Fruit fly (Drosophila melanogaster) whole organism, embryonic: Measurements from ENCODE around the gene CG7694.
A peak's percentile ranks its signal among the peaks of the same experiment; 100 is the strongest.

Experiments used
- B-H2 ChIP-seq: fragments of 200-800 bp; sonication (Bioruptor generic); optimal IDR thresholded peaks from 2 replicates; lab custom pipeline; 2018; ENCODE audit warnings: missing biosample characterization, mild to moderate bottlenecking, missing genetic modification characterization
- CG11093 ChIP-seq: fragments of 200-800 bp; sonication (Bioruptor generic); IDR thresholded peaks from 3 replicates; pipeline ENCODE4 v1.3.6; 2022; ENCODE audit warnings: missing biosample characterization, missing genetic modification characterization
- CG11560 ChIP-seq: fragments of 200-800 bp; sonication (Bioruptor generic); IDR thresholded peaks from 3 replicates; pipeline ENCODE4 v1.3.6; 2022; ENCODE audit warnings: missing biosample characterization, missing genetic modification characterization
- CG12219 ChIP-seq: fragments of 200-800 bp; sonication (Bioruptor generic); optimal IDR thresholded peaks from 3 replicates; lab custom pipeline; 2018; ENCODE audit warnings: missing biosample characterization, mild to moderate bottlenecking, missing genetic modification characterization
- CG12744 ChIP-seq: fragments of 200-800 bp; sonication (Bioruptor generic); optimal IDR thresholded peaks from 2 replicates; lab custom pipeline; 2016; ENCODE audit warnings: missing biosample characterization, missing genetic modification characterization
- CG15696 ChIP-seq: fragments of 200-800 bp; sonication (Bioruptor generic); optimal IDR thresholded peaks from 2 replicates; lab custom pipeline; 2019; ENCODE audit warnings: missing biosample characterization, mild to moderate bottlenecking, missing genetic modification characterization, moderate library complexity
- CG30431 ChIP-seq: fragments of 200-800 bp; sonication (Bioruptor generic); optimal IDR thresholded peaks from 2 replicates; lab custom pipeline; 2017; ENCODE audit warnings: missing biosample characterization, missing genetic modification characterization
- CG3995 ChIP-seq: fragments of 200-800 bp; sonication (Bioruptor generic); optimal IDR thresholded peaks from 3 replicates; lab custom pipeline; 2016; ENCODE audit warnings: missing biosample characterization, missing genetic modification characterization
- CG4404 ChIP-seq: fragments of 200-800 bp; sonication (Bioruptor generic); IDR thresholded peaks from 2 replicates; pipeline ENCODE4 v1.3.6; 2022; ENCODE audit warnings: missing biosample characterization, missing genetic modification characterization
- CG4854 ChIP-seq: fragments of 200-800 bp; sonication (Bioruptor generic); optimal IDR thresholded peaks from 2 replicates; lab custom pipeline; 2016; ENCODE audit warnings: missing biosample characterization, missing genetic modification characterization, inconsistent platforms
- CG5953 ChIP-seq: fragments of 200-800 bp; sonication (Bioruptor generic); IDR thresholded peaks from 2 replicates; pipeline ENCODE4 v1.3.6; 2022; ENCODE audit warnings: missing biosample characterization, missing genetic modification characterization
- CG6254 ChIP-seq: fragments of 200-800 bp; sonication (Bioruptor generic); optimal IDR thresholded peaks from 3 replicates; lab custom pipeline; 2017; ENCODE audit warnings: mild to moderate bottlenecking, missing biosample characterization, missing genetic modification reagents, missing genetic modification characterization
- CG6689 ChIP-seq: fragments of 200-800 bp; sonication (Bioruptor generic); IDR thresholded peaks from 2 replicates; pipeline ENCODE4 v1.3.6; 2022; ENCODE audit warnings: missing biosample characterization, missing genetic modification characterization
- CG9215 ChIP-seq: fragments of 200-800 bp; sonication (Bioruptor generic); IDR thresholded peaks from 2 replicates; pipeline ENCODE4 v1.3.6; 2022; ENCODE audit warnings: missing biosample characterization, missing genetic modification characterization
- CG9437 ChIP-seq: fragments of 200-800 bp; sonication (Bioruptor generic); optimal IDR thresholded peaks from 2 replicates; lab custom pipeline; 2018; ENCODE audit warnings: missing biosample characterization, mild to moderate bottlenecking, missing genetic modification characterization
- Dek ChIP-seq: fragments of 200-800 bp; sonication (Bioruptor generic); optimal IDR thresholded peaks from 3 replicates; lab custom pipeline; 2019; ENCODE audit warnings: missing biosample characterization, mild to moderate bottlenecking, missing genetic modification characterization, moderate library complexity
- Dip3 ChIP-seq: fragments of 200-800 bp; sonication (Bioruptor generic); optimal IDR thresholded peaks from 3 replicates; lab custom pipeline; 2016; ENCODE audit warnings: missing biosample characterization, missing genetic modification characterization
- Ets65A ChIP-seq: fragments of 200-800 bp; sonication (Bioruptor generic); peaks from one replicate; lab custom pipeline; 2016; ENCODE audit warnings: missing biosample characterization, missing genetic modification characterization
- Gug ChIP-seq: fragments of 200-800 bp; sonication (Bioruptor generic); IDR thresholded peaks from 4 replicates; pipeline ENCODE4 v1.3.6; 2022; ENCODE audit warnings: missing biosample characterization, missing genetic modification characterization
- HLH54F ChIP-seq: fragments of 200-800 bp; sonication (Bioruptor generic); optimal IDR thresholded peaks from 3 replicates; lab custom pipeline; 2016; ENCODE audit warnings: missing biosample characterization, missing genetic modification characterization
- Oaz ChIP-seq: fragments of 200-800 bp; sonication (Bioruptor generic); IDR thresholded peaks from 2 replicates; pipeline ENCODE4 v1.3.6; 2022; ENCODE audit warnings: missing biosample characterization, missing genetic modification characterization
- Side ChIP-seq: fragments of 200-800 bp; sonication (Bioruptor generic); optimal IDR thresholded peaks from 2 replicates; lab custom pipeline; 2016; ENCODE audit warnings: missing biosample characterization, missing genetic modification characterization
- Six4 ChIP-seq: fragments of 200-800 bp; sonication (Bioruptor generic); optimal IDR thresholded peaks from 2 replicates; lab custom pipeline; 2016; ENCODE audit warnings: missing biosample characterization, missing genetic modification characterization
- Stat92E ChIP-seq, 3 experiments: fragments of >200 bp in 2 of 3; fragments of 200-800 bp in 1 of 3; sonication (Bioruptor generic) in 1 of 3; optimal IDR thresholded peaks; 2 replicates each; lab custom pipeline; 2017 to 2019; ENCODE audit warnings: missing biosample characterization in 3 of 3, missing genetic modification characterization in 3 of 3, mild to moderate bottlenecking in 1 of 3, moderate library complexity in 1 of 3
- Xbp1 ChIP-seq: fragments of 200-800 bp; sonication (Bioruptor generic); optimal IDR thresholded peaks from 3 replicates; lab custom pipeline; 2016; ENCODE audit warnings: missing biosample characterization, mild to moderate bottlenecking, missing genetic modification characterization
- aop ChIP-seq: fragments of 200-800 bp; sonication (Bioruptor generic); IDR thresholded peaks from 2 replicates; pipeline ENCODE4 v1.3.6; 2022; ENCODE audit warnings: missing biosample characterization, missing genetic modification characterization
- ap ChIP-seq: fragments of 200-800 bp; sonication (Bioruptor generic); IDR thresholded peaks from 2 replicates; pipeline ENCODE4 v1.3.6; 2022; ENCODE audit warnings: missing biosample characterization, missing genetic modification characterization
- br ChIP-seq: fragments of >200 bp; optimal IDR thresholded peaks from 2 replicates; lab custom pipeline; 2017
- chif ChIP-seq, 2 experiments: fragments of 200-800 bp; sonication (Bioruptor generic); optimal IDR thresholded peaks; 3 replicates each; lab custom pipeline; 2016; ENCODE audit warnings: missing biosample characterization in 2 of 2, missing genetic modification characterization in 2 of 2
- chn ChIP-seq: fragments of 200-800 bp; sonication (Bioruptor generic); optimal IDR thresholded peaks from 2 replicates; lab custom pipeline; 2016; ENCODE audit warnings: missing biosample characterization, missing genetic modification characterization
- ci ChIP-seq: fragments of 200-800 bp; sonication (Bioruptor generic); IDR thresholded peaks from 3 replicates; pipeline ENCODE4 v1.3.6; 2022; ENCODE audit warnings: missing biosample characterization, missing genetic modification characterization
- crol ChIP-seq: fragments of 200-800 bp; sonication (Bioruptor generic); IDR thresholded peaks from 2 replicates; pipeline ENCODE4 v1.3.6; 2022; ENCODE audit warnings: missing biosample characterization, missing genetic modification characterization
- dimm ChIP-seq: fragments of 200-800 bp; sonication (Bioruptor generic); IDR thresholded peaks from 2 replicates; pipeline ENCODE4 v1.3.6; 2022; ENCODE audit warnings: missing biosample characterization, missing genetic modification characterization
- dm ChIP-seq: fragments of 200-800 bp; sonication (Bioruptor generic); optimal IDR thresholded peaks from 3 replicates; lab custom pipeline; 2016; ENCODE audit warnings: missing biosample characterization, missing genetic modification characterization
- gcm ChIP-seq: fragments of 200-800 bp; sonication (Bioruptor generic); optimal IDR thresholded peaks from 2 replicates; lab custom pipeline; 2019; ENCODE audit warnings: missing biosample characterization, mild to moderate bottlenecking, missing genetic modification characterization, moderate library complexity
- ham ChIP-seq: fragments of 200-800 bp; sonication (Bioruptor generic); IDR thresholded peaks from 2 replicates; pipeline ENCODE4 v1.3.6; 2022; ENCODE audit warnings: missing biosample characterization, missing genetic modification characterization
- ind ChIP-seq: fragments of 200-800 bp; sonication (Bioruptor generic); optimal IDR thresholded peaks from 3 replicates; lab custom pipeline; 2016; ENCODE audit warnings: missing biosample characterization, missing genetic modification characterization
- jing ChIP-seq: fragments of 200-800 bp; sonication (Bioruptor generic); optimal IDR thresholded peaks from 2 replicates; lab custom pipeline; 2018; ENCODE audit warnings: missing biosample characterization, mild to moderate bottlenecking, missing genetic modification characterization
- knrl ChIP-seq: fragments of 200-800 bp; sonication (Bioruptor generic); IDR thresholded peaks from 3 replicates; pipeline ENCODE4 v1.3.6; 2022; ENCODE audit warnings: missing biosample characterization, missing genetic modification characterization; ENCODE audit not compliant: partially characterized antibody
- org-1 ChIP-seq: fragments of 200-800 bp; sonication (Bioruptor generic); optimal IDR thresholded peaks from 2 replicates; lab custom pipeline; 2017; ENCODE audit warnings: missing biosample characterization, missing genetic modification characterization
- pum ChIP-seq: fragments of 200-800 bp; sonication (Bioruptor generic); optimal IDR thresholded peaks from 2 replicates; lab custom pipeline; 2016; ENCODE audit warnings: missing biosample characterization, missing genetic modification characterization
- repo ChIP-seq: fragments of 200-800 bp; sonication (Bioruptor generic); optimal IDR thresholded peaks from 2 replicates; lab custom pipeline; 2016; ENCODE audit warnings: missing biosample characterization, missing genetic modification characterization
- sisA ChIP-seq: fragments of 200-800 bp; sonication (Bioruptor generic); IDR thresholded peaks from 2 replicates; pipeline ENCODE4 v1.3.6; 2022; ENCODE audit warnings: missing biosample characterization, missing genetic modification characterization
- slp2 ChIP-seq: fragments of 200-800 bp; sonication (Bioruptor generic); optimal IDR thresholded peaks from 2 replicates; lab custom pipeline; 2016; ENCODE audit warnings: missing biosample characterization, missing genetic modification characterization
- sna ChIP-seq: fragments of 200-800 bp; sonication (Bioruptor generic); IDR thresholded peaks from 2 replicates; pipeline ENCODE4 v1.3.6; 2022; ENCODE audit warnings: missing biosample characterization, missing genetic modification characterization; ENCODE audit not compliant: partially characterized antibody
- stc ChIP-seq: fragments of 200-800 bp; sonication (Bioruptor generic); IDR thresholded peaks from 2 replicates; pipeline ENCODE4 v1.3.6; 2022; ENCODE audit warnings: missing biosample characterization, missing genetic modification characterization
- tin ChIP-seq: fragments of 200-800 bp; sonication (Bioruptor generic); optimal IDR thresholded peaks from 3 replicates; lab custom pipeline; 2016; ENCODE audit warnings: missing biosample characterization, missing genetic modification characterization
- trh ChIP-seq: fragments of 200-800 bp; sonication (Bioruptor generic); optimal IDR thresholded peaks from 2 replicates; lab custom pipeline; 2016; ENCODE audit warnings: missing biosample characterization, missing genetic modification characterization
- tup ChIP-seq: fragments of 200-800 bp; sonication (Bioruptor generic); optimal IDR thresholded peaks from 2 replicates; lab custom pipeline; 2016; ENCODE audit warnings: missing biosample characterization, mild to moderate bottlenecking, missing genetic modification characterization, moderate library complexity
- twi ChIP-seq: fragments of 200-800 bp; optimal IDR thresholded peaks from 2 replicates; lab custom pipeline; 2019; ENCODE audit warnings: missing biosample characterization, mild to moderate bottlenecking, missing genetic modification characterization, moderate library complexity
- tx ChIP-seq: fragments of 200-800 bp; sonication (Bioruptor generic); optimal IDR thresholded peaks from 2 replicates; lab custom pipeline; 2016; ENCODE audit warnings: missing biosample characterization, missing genetic modification characterization
- vfl ChIP-seq: fragments of 200-800 bp; sonication (Bioruptor generic); optimal IDR thresholded peaks from 2 replicates; lab custom pipeline; 2016; ENCODE audit warnings: missing biosample characterization, missing genetic modification characterization
- zfh1 ChIP-seq: fragments of 200-800 bp; sonication (Bioruptor generic); IDR thresholded peaks from 3 replicates; pipeline ENCODE4 v1.3.6; 2022; ENCODE audit warnings: missing biosample characterization, missing genetic modification characterization

Gene CG7694

DNA sequence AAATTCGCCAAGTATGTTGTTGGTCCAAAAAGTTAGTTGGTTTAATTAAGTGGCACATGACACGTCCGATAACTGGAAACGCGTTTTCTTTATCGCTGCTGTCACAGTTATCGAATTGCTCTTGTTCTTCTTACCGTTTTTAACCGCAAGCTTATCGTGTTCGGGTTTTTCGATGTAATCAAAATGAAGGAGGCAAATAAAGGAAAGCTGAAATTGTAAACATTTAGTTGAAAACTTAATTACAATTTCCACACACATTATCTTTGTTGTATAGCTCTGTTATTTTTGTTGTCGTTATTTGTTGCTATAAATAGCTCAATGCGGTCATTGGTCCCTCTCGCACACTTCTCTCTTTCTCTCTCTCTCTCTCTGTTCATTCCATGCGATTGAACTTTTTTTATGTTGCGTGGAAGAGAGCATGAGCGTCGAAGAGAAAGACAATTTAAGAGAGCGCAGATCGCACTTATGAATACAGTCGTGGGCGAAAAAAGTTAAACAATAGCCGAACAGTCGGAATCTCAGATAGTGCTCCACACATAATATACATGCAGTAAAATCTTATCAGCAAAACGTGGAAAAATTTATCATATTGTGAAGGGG, 12.5 kb downstream of the CG7694 start (continued):
- TF ChIP-seq Ets65A (GFP tag; lab: Kevin White, UChicago) (no peak), Six4 (GFP tag; lab: Kevin White, UChicago) (no peak), Xbp1 (GFP tag; lab: Kevin White, UChicago) (peak; percentile 12), CG9437 (GFP tag; lab: Kevin White, UChicago) (no peak), knrl (GFP tag; lab: Robert Waterston, UW) (no peak), trh (GFP tag; lab: Kevin White, UChicago) (no peak), pum (GFP tag; lab: Kevin White, UChicago) (no peak), stc (no peak), aop (no peak), Gug (GFP tag; lab: Robert Waterston, UW) (no peak; the same call in 3 of the 4 replicates), gcm (GFP tag; lab: Kevin White, UChicago) (no peak), CG6689 (GFP tag; lab: Robert Waterston, UW) (no peak), repo (GFP tag; lab: Kevin White, UChicago) (no peak), sna (GFP tag; lab: Robert Waterston, UW) (peak; percentile 53; the same call in 1 of the 2 replicates), Side (no peak), Dip3 (GFP tag; lab: Kevin White, UChicago) (no peak), CG5953 (GFP tag; lab: Robert Waterston, UW) (no peak), CG9215 (GFP tag; lab: Robert Waterston, UW) (no peak), vfl (no peak), HLH54F (no peak), CG12744 (GFP tag; lab: Kevin White, UChicago) (no peak), dimm (no peak), CG11560 (tag; lab: Robert Waterston, UW) (no peak), chn (GFP tag; lab: Kevin White, UChicago) (no peak), CG30431 (GFP tag; lab: Kevin White, UChicago) (no peak), Dek (tag; lab: Kevin White, UChicago) (no peak), CG4854 (GFP tag; lab: Kevin White, UChicago) (no peak), CG4404 (GFP tag; lab: Robert Waterston, UW) (no peak), tx (GFP tag; lab: Kevin White, UChicago) (no peak), sisA (GFP tag; lab: Robert Waterston, UW) (no peak), jing (GFP tag; lab: Kevin White, UChicago) (no peak), slp2 (GFP tag; lab: Kevin White, UChicago) (no peak), twi (tag; lab: Kevin White, UChicago) (no peak), CG15696 (tag; lab: Kevin White, UChicago) (no peak), tin (GFP tag; lab: Kevin White, UChicago) (peak; percentile 30), Oaz (GFP tag; lab: Robert Waterston, UW) (no peak), org-1 (GFP tag; lab: Kevin White, UChicago) (no peak), Stat92E (GFP tag; optimal IDR thresholded peaks at IDR 0.05; lab: Kevin White, UChicago) (no peak), zfh1 (no peak), chif (GFP tag; optimal IDR thresholded peaks at IDR 0.05; lab: Kevin White, UChicago) (no peak), CG3995 (GFP tag; lab: Kevin White, UChicago) (peak; percentile 82), ap (GFP tag; lab: Robert Waterston, UW) (no peak), CG11093 (GFP tag; lab: Robert Waterston, UW) (no peak), CG12219 (GFP tag; lab: Kevin White, UChicago) (no peak), dm (GFP tag; lab: Kevin White, UChicago) (peak; percentile 15), crol (GFP tag; lab: Robert Waterston, UW) (no peak; the same call in 1 of the 2 replicates), br (no peak), CG6254 (GFP tag; lab: Kevin White, UChicago) (no peak), tup (no peak), ind (GFP tag; lab: Kevin White, UChicago) (no peak), ci (peak; percentile 49; the same call in 1 of the 3 replicates), B-H2 (no peak), ham (no peak)
